Fruit fly (Drosophila melanogaster) whole organism, embryonic: ENCODE data around the gene Glut4EF.
A peak's percentile ranks its signal among the peaks of the same experiment; 100 is the strongest.

Experiments
- Asciz ChIP-seq: fragments of 200-800 bp; sonication (Bioruptor generic); optimal IDR thresholded peaks from 2 replicates; lab custom pipeline; 2017; ENCODE audit warnings: missing biosample characterization, mild to moderate bottlenecking, missing genetic modification characterization, missing genetic modification reagents
- BEAF-32 ChIP-seq: fragments of 200-800 bp; sonication (Bioruptor generic); optimal IDR thresholded peaks from 3 replicates; lab custom pipeline; 2017; ENCODE audit warnings: missing biosample characterization, missing genetic modification characterization, mild to moderate bottlenecking, moderate library complexity, missing genetic modification reagents
- Blimp-1 ChIP-seq: fragments of 200-800 bp; sonication (Bioruptor generic); optimal IDR thresholded peaks from 3 replicates; lab custom pipeline; 2018; ENCODE audit warnings: missing biosample characterization, missing genetic modification characterization, mild to moderate bottlenecking, moderate library complexity, missing genetic modification reagents
- CG11456 ChIP-seq: fragments of 200-800 bp; sonication (Bioruptor generic); IDR thresholded peaks from 3 replicates; pipeline ENCODE4 v1.3.6; 2022; ENCODE audit warnings: missing biosample characterization, missing genetic modification characterization
- CG11723 ChIP-seq: fragments of 200-800 bp; sonication (Bioruptor generic); optimal IDR thresholded peaks from 2 replicates; lab custom pipeline; 2017; ENCODE audit warnings: missing biosample characterization, mild to moderate bottlenecking, missing genetic modification characterization
- CG12236 ChIP-seq: fragments of 200-800 bp; sonication (Bioruptor generic); optimal IDR thresholded peaks from 2 replicates; lab custom pipeline; 2016; ENCODE audit warnings: missing biosample characterization, missing genetic modification characterization
- CG13296 ChIP-seq: fragments of 200-800 bp; sonication (Bioruptor generic); optimal IDR thresholded peaks from 3 replicates; lab custom pipeline; 2018; ENCODE audit warnings: missing biosample characterization, mild to moderate bottlenecking, missing genetic modification characterization
- CG14965 ChIP-seq: fragments of 200-800 bp; sonication (Bioruptor generic); optimal IDR thresholded peaks from 2 replicates; lab custom pipeline; 2016; ENCODE audit warnings: missing biosample characterization, missing genetic modification characterization, borderline replicate concordance
- CG15696 ChIP-seq: fragments of 200-800 bp; sonication (Bioruptor generic); optimal IDR thresholded peaks from 2 replicates; lab custom pipeline; 2019; ENCODE audit warnings: missing biosample characterization, mild to moderate bottlenecking, missing genetic modification characterization, moderate library complexity
- CG16813 ChIP-seq: fragments of 200-800 bp; sonication (Bioruptor generic); IDR thresholded peaks from 3 replicates; pipeline ENCODE4 v1.3.6; 2022; ENCODE audit warnings: missing biosample characterization, missing genetic modification characterization; ENCODE audit not compliant: partially characterized antibody
- CG30403 ChIP-seq: fragments of 200-800 bp; sonication (Bioruptor generic); optimal IDR thresholded peaks from 3 replicates; lab custom pipeline; 2016; ENCODE audit warnings: missing biosample characterization, missing genetic modification characterization
- CG4328 ChIP-seq: fragments of 200-800 bp; sonication (Bioruptor generic); optimal IDR thresholded peaks from 3 replicates; lab custom pipeline; 2017; ENCODE audit warnings: missing biosample characterization, missing genetic modification reagents, missing genetic modification characterization
- CG6175 ChIP-seq: fragments of 200-800 bp; sonication (Bioruptor generic); IDR thresholded peaks from 3 replicates; pipeline ENCODE4 v1.3.6; 2022; ENCODE audit warnings: missing biosample characterization, missing genetic modification characterization
- CG6654 ChIP-seq: fragments of 200-800 bp; sonication (Bioruptor generic); optimal IDR thresholded peaks from 2 replicates; lab custom pipeline; 2017; ENCODE audit warnings: missing biosample characterization, mild to moderate bottlenecking, missing genetic modification characterization
- CG9437 ChIP-seq: fragments of 200-800 bp; sonication (Bioruptor generic); optimal IDR thresholded peaks from 2 replicates; lab custom pipeline; 2018; ENCODE audit warnings: missing biosample characterization, mild to moderate bottlenecking, missing genetic modification characterization
- CG9727 ChIP-seq: fragments of 200-800 bp; sonication (Bioruptor generic); optimal IDR thresholded peaks from 3 replicates; lab custom pipeline; 2017; ENCODE audit warnings: missing biosample characterization, mild to moderate bottlenecking, missing genetic modification characterization
- CoRest ChIP-seq: fragments of 200-800 bp; sonication (Bioruptor generic); optimal IDR thresholded peaks from 3 replicates; lab custom pipeline; 2018; ENCODE audit warnings: missing biosample characterization, mild to moderate bottlenecking, missing genetic modification characterization, moderate library complexity
- ERR ChIP-seq: fragments of 200-800 bp; sonication (Bioruptor generic); optimal IDR thresholded peaks from 2 replicates; lab custom pipeline; 2016; ENCODE audit warnings: missing biosample characterization, missing genetic modification characterization
- Eip74EF ChIP-seq, 2 experiments: fragments of 200-800 bp in 1 of 2; fragments of >200 bp in 1 of 2; sonication (Bioruptor generic) in 1 of 2; optimal IDR thresholded peaks; 2 replicates each; lab custom pipeline; 2017 to 2019; ENCODE audit warnings: missing biosample characterization in 2 of 2, missing genetic modification characterization in 2 of 2, mild to moderate bottlenecking in 1 of 2, moderate library complexity in 1 of 2
- Elba2 ChIP-seq: fragments of 200-800 bp; sonication (Bioruptor generic); optimal IDR thresholded peaks from 3 replicates; lab custom pipeline; 2016; ENCODE audit warnings: missing biosample characterization, missing genetic modification characterization
- Gug ChIP-seq: fragments of 200-800 bp; sonication (Bioruptor generic); IDR thresholded peaks from 4 replicates; pipeline ENCODE4 v1.3.6; 2022; ENCODE audit warnings: missing biosample characterization, missing genetic modification characterization
- HHEX ChIP-seq: fragments of 200-800 bp; sonication (Bioruptor generic); optimal IDR thresholded peaks from 3 replicates; lab custom pipeline; 2017; ENCODE audit warnings: missing biosample characterization, mild to moderate bottlenecking, missing genetic modification characterization, missing genetic modification reagents
- NC2α ChIP-seq: fragments of 200-800 bp; sonication (Bioruptor generic); optimal IDR thresholded peaks from 2 replicates; lab custom pipeline; 2016; ENCODE audit warnings: missing biosample characterization, missing genetic modification characterization
- NC2β ChIP-seq: fragments of 200-800 bp; sonication (Bioruptor generic); optimal IDR thresholded peaks from 2 replicates; lab custom pipeline; 2016; ENCODE audit warnings: missing biosample characterization, missing genetic modification characterization
- NK7.1 ChIP-seq: fragments of 200-800 bp; sonication (Bioruptor generic); optimal IDR thresholded peaks from 3 replicates; lab custom pipeline; 2016; ENCODE audit warnings: missing biosample characterization, missing genetic modification characterization
- Sox102F ChIP-seq: fragments of 200-800 bp; sonication (Bioruptor generic); optimal IDR thresholded peaks from 2 replicates; lab custom pipeline; 2018; ENCODE audit warnings: missing biosample characterization, mild to moderate bottlenecking, missing genetic modification characterization, moderate library complexity
- Spps ChIP-seq: fragments of 200-800 bp; sonication (Bioruptor generic); optimal IDR thresholded peaks from 2 replicates; lab custom pipeline; 2018; ENCODE audit warnings: missing biosample characterization, mild to moderate bottlenecking, missing genetic modification characterization
- Sry-β ChIP-seq: fragments of 200-800 bp; sonication (Bioruptor generic); optimal IDR thresholded peaks from 2 replicates; lab custom pipeline; 2018; ENCODE audit warnings: missing biosample characterization, mild to moderate bottlenecking, missing genetic modification characterization, moderate library complexity
- Ssrp ChIP-seq: fragments of 200-800 bp; sonication (Bioruptor generic); optimal IDR thresholded peaks from 2 replicates; lab custom pipeline; 2018; ENCODE audit warnings: missing biosample characterization, mild to moderate bottlenecking, missing genetic modification characterization, moderate library complexity
- Usf ChIP-seq: fragments of 200-800 bp; sonication (Bioruptor generic); optimal IDR thresholded peaks from 2 replicates; lab custom pipeline; 2017; ENCODE audit warnings: missing genotype, missing biosample characterization, missing genetic modification characterization
- az2 ChIP-seq: fragments of 200-800 bp; sonication (Bioruptor generic); optimal IDR thresholded peaks from 3 replicates; lab custom pipeline; 2016; ENCODE audit warnings: missing biosample characterization, missing genetic modification characterization
- bcd ChIP-seq: fragments of 200-800 bp; sonication (Bioruptor generic); optimal IDR thresholded peaks from 2 replicates; lab custom pipeline; 2017; ENCODE audit warnings: missing biosample characterization, mild to moderate bottlenecking, missing genetic modification characterization
- bigmax ChIP-seq: fragments of 200-800 bp; sonication (Bioruptor generic); optimal IDR thresholded peaks from 2 replicates; lab custom pipeline; 2018; ENCODE audit warnings: missing biosample characterization, mild to moderate bottlenecking, missing genetic modification characterization
- br ChIP-seq: fragments of >200 bp; optimal IDR thresholded peaks from 2 replicates; lab custom pipeline; 2017
- cad ChIP-seq: fragments of >200 bp; optimal IDR thresholded peaks from 2 replicates; lab custom pipeline; 2017; ENCODE audit warnings: missing biosample characterization, missing genetic modification characterization
- chn ChIP-seq: fragments of 200-800 bp; sonication (Bioruptor generic); optimal IDR thresholded peaks from 2 replicates; lab custom pipeline; 2016; ENCODE audit warnings: missing biosample characterization, missing genetic modification characterization
- eve ChIP-seq, 2 experiments: fragments of >200 bp; optimal IDR thresholded peaks; 2 replicates each; lab custom pipeline; 2017; ENCODE audit warnings: missing biosample characterization in 2 of 2, missing genetic modification characterization in 2 of 2
- ewg ChIP-seq: fragments of 200-800 bp; sonication (Bioruptor generic); optimal IDR thresholded peaks from 3 replicates; lab custom pipeline; 2017; ENCODE audit warnings: mild to moderate bottlenecking, missing biosample characterization, missing genetic modification reagents, missing genetic modification characterization
- grn ChIP-seq: fragments of 200-800 bp; sonication (Bioruptor generic); optimal IDR thresholded peaks from 3 replicates; lab custom pipeline; 2017; ENCODE audit warnings: missing biosample characterization, missing genetic modification characterization
- kah ChIP-seq: fragments of 200-800 bp; sonication (Bioruptor generic); optimal IDR thresholded peaks from 2 replicates; lab custom pipeline; 2018; ENCODE audit warnings: missing biosample characterization, mild to moderate bottlenecking, missing genetic modification characterization
- lbe ChIP-seq: fragments of 200-800 bp; sonication (Bioruptor generic); optimal IDR thresholded peaks from 2 replicates; lab custom pipeline; 2016; ENCODE audit warnings: missing biosample characterization, mild to moderate bottlenecking, missing genetic modification characterization
- nerfin-1 ChIP-seq: fragments of 200-800 bp; sonication (Bioruptor generic); optimal IDR thresholded peaks from 3 replicates; lab custom pipeline; 2019; ENCODE audit warnings: missing biosample characterization, mild to moderate bottlenecking, missing genetic modification characterization, moderate library complexity
- odd ChIP-seq: fragments of 200-800 bp; sonication (Bioruptor generic); optimal IDR thresholded peaks from 2 replicates; lab custom pipeline; 2017; ENCODE audit warnings: missing biosample characterization, mild to moderate bottlenecking, missing genetic modification characterization
- onecut ChIP-seq: fragments of 200-800 bp; sonication (Bioruptor generic); IDR thresholded peaks from 2 replicates; pipeline ENCODE4 v1.3.6; 2022; ENCODE audit warnings: missing biosample characterization, missing genetic modification characterization
- row ChIP-seq: fragments of 200-800 bp; sonication (Bioruptor generic); IDR thresholded peaks from 3 replicates; pipeline ENCODE4 v1.3.6; 2022; ENCODE audit warnings: missing biosample characterization, missing genetic modification characterization
- salm ChIP-seq: fragments of 200-800 bp; sonication (Bioruptor generic); optimal IDR thresholded peaks from 2 replicates; lab custom pipeline; 2018; ENCODE audit warnings: missing biosample characterization, mild to moderate bottlenecking, missing genetic modification characterization
- scrt ChIP-seq: fragments of 200-800 bp; sonication (Bioruptor generic); optimal IDR thresholded peaks from 2 replicates; lab custom pipeline; 2018; ENCODE audit warnings: missing biosample characterization, mild to moderate bottlenecking, missing genetic modification characterization, moderate library complexity
- slp2 ChIP-seq: fragments of 200-800 bp; sonication (Bioruptor generic); optimal IDR thresholded peaks from 2 replicates; lab custom pipeline; 2016; ENCODE audit warnings: missing biosample characterization, missing genetic modification characterization
- sob ChIP-seq: fragments of 200-800 bp; sonication (Bioruptor generic); IDR thresholded peaks from 2 replicates; pipeline ENCODE4 v1.3.6; 2022; ENCODE audit warnings: missing biosample characterization, missing genetic modification characterization
- sr ChIP-seq: fragments of 200-800 bp; sonication (Bioruptor generic); IDR thresholded peaks from 3 replicates; pipeline ENCODE4 v1.3.6; 2022; ENCODE audit warnings: missing biosample characterization, missing genetic modification characterization
- stc ChIP-seq: fragments of 200-800 bp; sonication (Bioruptor generic); IDR thresholded peaks from 2 replicates; pipeline ENCODE4 v1.3.6; 2022; ENCODE audit warnings: missing biosample characterization, missing genetic modification characterization
- wor ChIP-seq: fragments of 200-800 bp; sonication (Bioruptor generic); IDR thresholded peaks from 2 replicates; pipeline ENCODE4 v1.3.6; 2022; ENCODE audit warnings: missing biosample characterization, missing genetic modification characterization

Gene Glut4EF

dm6 chr3R:9938495-9938894 is 64.0 kb downstream of the Glut4EF start (continued):
- TF ChIP-seq CG11723 (GFP tag; lab: Kevin White, UChicago) (no peak), CG16813 (GFP tag; lab: Robert Waterston, UW) (no peak), chn (no peak), HHEX (GFP tag; lab: Kevin White, UChicago) (peak; percentile 45), bigmax (GFP tag; lab: Kevin White, UChicago) (no peak), NC2β (GFP tag; lab: Kevin White, UChicago) (no peak), CG30403 (no peak), CG14965 (no peak), cad (no peak), CG6654 (GFP tag; lab: Kevin White, UChicago) (no peak), eve (GFP tag; optimal IDR thresholded peaks at IDR 0.05; lab: Kevin White, UChicago) (no peak), CG9437 (no peak), Gug (no peak), grn (GFP tag; lab: Kevin White, UChicago) (no peak), wor (no peak), lbe (no peak), BEAF-32 (GFP tag; lab: Kevin White, UChicago) (no peak), NK7.1 (GFP tag; lab: Kevin White, UChicago) (no peak), stc (GFP tag; lab: Robert Waterston, UW) (no peak), Usf (GFP tag; lab: Kevin White, UChicago) (no peak), sob (GFP tag; lab: Robert Waterston, UW) (peak; percentile 47; the same call in 1 of the 2 replicates), NC2α (GFP tag; lab: Kevin White, UChicago) (no peak), br (no peak), bcd (GFP tag; lab: Kevin White, UChicago) (peak; percentile 18), onecut (GFP tag; lab: Robert Waterston, UW) (no peak), CG12236 (GFP tag; lab: Kevin White, UChicago) (no peak), CG6175 (GFP tag; lab: Robert Waterston, UW) (no peak), odd (GFP tag; lab: Kevin White, UChicago) (no peak), CG11456 (GFP tag; lab: Robert Waterston, UW) (no peak; the same call in 2 of the 3 replicates), ERR (no peak), scrt (GFP tag; lab: Kevin White, UChicago) (peak; percentile 14), CG15696 (tag; lab: Kevin White, UChicago) (no peak), Ssrp (tag; lab: Kevin White, UChicago) (no peak), Spps (no peak), CG9727 (GFP tag; lab: Kevin White, UChicago) (peak; percentile 31), CG13296 (GFP tag; lab: Kevin White, UChicago) (no peak), kah (GFP tag; lab: Kevin White, UChicago) (no peak), salm (tag; lab: Kevin White, UChicago) (no peak), nerfin-1 (tag; lab: Kevin White, UChicago) (no peak), ewg (no peak), Eip74EF (GFP tag; optimal IDR thresholded peaks at IDR 0.05; lab: Kevin White, UChicago) (no peak), CoRest (tag; lab: Kevin White, UChicago) (no peak), Asciz (GFP tag; lab: Kevin White, UChicago) (no peak), slp2 (GFP tag; lab: Kevin White, UChicago) (no peak), sr (no peak), az2 (GFP tag; lab: Kevin White, UChicago) (no peak), Sry-β (GFP tag; lab: Kevin White, UChicago) (no peak), row (GFP tag; lab: Robert Waterston, UW) (peak; percentile 64), Blimp-1 (peak; percentile 24), Sox102F (GFP tag; lab: Kevin White, UChicago) (peak; percentile 29), Elba2 (no peak), CG4328 (GFP tag; lab: Kevin White, UChicago) (no peak)
